Worm (Caenorhabditis elegans) whole organism, L4 larva: ENCODE data around the gene cec-3.
A peak's percentile ranks its signal among the peaks of the same experiment; 100 is the strongest.

Experiments used
- F44E2.7 ChIP-seq: fragments of 200-800 bp; sonication (Bioruptor generic); IDR thresholded peaks from 2 replicates; pipeline ENCODE4 v2.1.2; 2022; ENCODE audit warnings: missing genetic modification characterization, missing compliant biosample characterization
- T26A8.4 ChIP-seq: fragments of 200-800 bp; sonication (Bioruptor generic); IDR thresholded peaks from 2 replicates; pipeline ENCODE4 v1.3.6; 2022; ENCODE audit warnings: missing genetic modification characterization, missing compliant biosample characterization
- Y105C5A.15 ChIP-seq: fragments of 200-800 bp; sonication (Bioruptor generic); IDR thresholded peaks from 2 replicates; pipeline ENCODE4 v1.3.6; 2022; ENCODE audit warnings: missing genetic modification characterization, missing compliant biosample characterization
- Y75B8A.6 ChIP-seq: fragments of 200-800 bp; sonication (Bioruptor generic); IDR thresholded peaks from 2 replicates; pipeline ENCODE4 v1.3.6; 2022; ENCODE audit warnings: missing genetic modification reagents, missing genetic modification characterization, missing compliant biosample characterization
- ZK337.2 ChIP-seq: fragments of 200-800 bp; sonication (Bioruptor generic); IDR thresholded peaks from 2 replicates; pipeline ENCODE4 v1.3.6; 2022; ENCODE audit warnings: missing genetic modification reagents, missing genetic modification characterization, missing compliant biosample characterization
- ceh-20 ChIP-seq: fragments of 200-800 bp; sonication (Bioruptor generic); IDR thresholded peaks from 2 replicates; pipeline ENCODE4 v1.3.6; 2022; ENCODE audit warnings: missing genetic modification reagents, missing genetic modification characterization, missing compliant biosample characterization
- ceh-44 ChIP-seq: fragments of 200-800 bp; sonication (Bioruptor generic); IDR thresholded peaks from 2 replicates; pipeline ENCODE4 v1.3.6; 2022; ENCODE audit warnings: missing genetic modification reagents, missing genetic modification characterization, missing compliant biosample characterization
- cey-2 ChIP-seq: sonication (generic microtip); optimal IDR thresholded peaks from 3 replicates; lab custom pipeline; 2017; ENCODE audit warnings: missing genetic modification characterization, mild to moderate bottlenecking, missing compliant biosample characterization, antibody characterized with exemption, borderline replicate concordance; ENCODE audit not compliant: insufficient read depth
- ctbp-1 ChIP-seq: fragments of 200-800 bp; sonication (Bioruptor generic); IDR thresholded peaks from 2 replicates; pipeline ENCODE4 v1.3.6; 2022; ENCODE audit warnings: missing genetic modification reagents, missing genetic modification characterization, missing compliant biosample characterization
- daf-12 ChIP-seq: fragments of 150-350 bp; optimal IDR thresholded peaks from 2 replicates; lab custom pipeline; 2014; ENCODE audit warnings: missing biosample characterization, missing genetic modification reagents, missing genetic modification characterization
- daf-16 ChIP-seq, 3 experiments: sonication (generic microtip); optimal IDR thresholded peaks; 2 replicates each; lab custom pipeline; 2016 to 2017; ENCODE audit warnings: missing genetic modification characterization in 3 of 3, missing genetic modification reagents in 3 of 3, mild to moderate bottlenecking in 2 of 3, missing compliant biosample characterization in 2 of 3, missing biosample characterization in 1 of 3, moderate library complexity in 1 of 3
- dmd-6 ChIP-seq: fragments of 200-800 bp; sonication (Bioruptor generic); IDR thresholded peaks from 2 replicates; pipeline ENCODE4 v1.3.6; 2022; ENCODE audit warnings: missing genetic modification reagents, missing genetic modification characterization, missing compliant biosample characterization
- dmd-8 ChIP-seq: fragments of 200-800 bp; sonication (Bioruptor generic); IDR thresholded peaks from 2 replicates; pipeline ENCODE4 v1.3.6; 2022; ENCODE audit warnings: missing genetic modification characterization, missing compliant biosample characterization
- dmd-9 ChIP-seq: fragments of 200-800 bp; sonication (Bioruptor generic); IDR thresholded peaks from 2 replicates; pipeline ENCODE4 v1.3.6; 2022; ENCODE audit warnings: missing genetic modification reagents, missing genetic modification characterization, missing compliant biosample characterization
- dpl-1 ChIP-seq: fragments of 150-350 bp; optimal IDR thresholded peaks from 2 replicates; lab custom pipeline; 2014; ENCODE audit warnings: missing biosample characterization, missing genetic modification reagents, missing genetic modification characterization
- duxl-1 ChIP-seq: sonication (generic microtip); optimal IDR thresholded peaks from 2 replicates; lab custom pipeline; 2016; ENCODE audit warnings: mild to moderate bottlenecking, missing genetic modification characterization, moderate library complexity, missing compliant biosample characterization; ENCODE audit not compliant: poor library complexity
- dve-1 ChIP-seq: sonication (generic microtip); optimal IDR thresholded peaks from 2 replicates; lab custom pipeline; 2017; ENCODE audit warnings: antibody characterized with exemption, mild to moderate bottlenecking, missing genetic modification characterization, missing compliant biosample characterization; ENCODE audit not compliant: insufficient read depth
- egl-43 ChIP-seq: fragments of 200-800 bp; sonication (Bioruptor generic); IDR thresholded peaks from 2 replicates; pipeline ENCODE4 v1.3.6; 2022; ENCODE audit warnings: missing genetic modification reagents, missing genetic modification characterization, missing compliant biosample characterization
- gei-8 ChIP-seq: fragments of 200-800 bp; sonication (Bioruptor generic); optimal IDR thresholded peaks from 2 replicates; lab custom pipeline; 2018; ENCODE audit warnings: mild to moderate bottlenecking, missing genetic modification characterization, missing compliant biosample characterization
- hlh-11 ChIP-seq: fragments of 200-800 bp; sonication (Bioruptor generic); optimal IDR thresholded peaks from 2 replicates; lab custom pipeline; 2018; ENCODE audit warnings: mild to moderate bottlenecking, missing genetic modification characterization, missing compliant biosample characterization
- hlh-30 ChIP-seq: sonication (generic microtip); optimal IDR thresholded peaks from 2 replicates; lab custom pipeline; 2017; ENCODE audit warnings: antibody characterized with exemption, mild to moderate bottlenecking, missing genetic modification characterization, missing compliant biosample characterization; ENCODE audit not compliant: insufficient read depth
- lin-13 ChIP-seq: fragments of 150-350 bp; optimal IDR thresholded peaks from 2 replicates; lab custom pipeline; 2014; ENCODE audit warnings: missing biosample characterization, missing genetic modification reagents, missing genetic modification characterization
- lin-15B ChIP-seq: fragments of 150-350 bp; sonication (generic microtip); optimal IDR thresholded peaks from 3 replicates; lab custom pipeline; 2014; ENCODE audit warnings: missing biosample characterization, missing genetic modification characterization
- lin-39 ChIP-seq: fragments of 150-350 bp; optimal IDR thresholded peaks from 2 replicates; lab custom pipeline; 2014; ENCODE audit warnings: missing biosample characterization, missing genetic modification reagents, missing genetic modification characterization
- lsy-2 ChIP-seq, 2 experiments: fragments of 150-350 bp in 1 of 2; sonication (generic microtip) in 1 of 2; optimal IDR thresholded peaks; 2 replicates each; lab custom pipeline; 2014 to 2017; ENCODE audit warnings: missing biosample characterization in 2 of 2, missing genetic modification characterization in 2 of 2
- mdt-29 ChIP-seq: fragments of 200-800 bp; sonication (Bioruptor generic); IDR thresholded peaks from 2 replicates; pipeline ENCODE4 v1.3.6; 2022; ENCODE audit warnings: missing genetic modification reagents, missing genetic modification characterization, missing compliant biosample characterization
- nhr-102 ChIP-seq: sonication (generic microtip); optimal IDR thresholded peaks from 2 replicates; lab custom pipeline; 2016; ENCODE audit warnings: mild to moderate bottlenecking, missing genetic modification characterization, moderate library complexity, missing compliant biosample characterization
- nhr-11 ChIP-seq: fragments of 150-350 bp; optimal IDR thresholded peaks from 2 replicates; lab custom pipeline; 2014; ENCODE audit warnings: missing biosample characterization, missing genetic modification characterization
- nhr-28 ChIP-seq: fragments of 150-350 bp; optimal IDR thresholded peaks from 2 replicates; lab custom pipeline; 2014; ENCODE audit warnings: missing biosample characterization, missing genetic modification characterization
- nhr-41 ChIP-seq: fragments of 200-800 bp; sonication (Bioruptor generic); IDR thresholded peaks from 2 replicates; pipeline ENCODE4 v1.3.6; 2022; ENCODE audit warnings: missing genetic modification reagents, missing genetic modification characterization, missing compliant biosample characterization
- nhr-48 ChIP-seq: sonication (generic microtip); optimal IDR thresholded peaks from 2 replicates; lab custom pipeline; 2016; ENCODE audit warnings: mild to moderate bottlenecking, missing genetic modification characterization, missing compliant biosample characterization
- nhr-77 ChIP-seq: fragments of 150-350 bp; optimal IDR thresholded peaks from 2 replicates; lab custom pipeline; 2014; ENCODE audit warnings: missing biosample characterization, missing genetic modification characterization
- pqm-1 ChIP-seq: sonication (generic microtip); optimal IDR thresholded peaks from 2 replicates; lab custom pipeline; 2017; ENCODE audit warnings: missing biosample characterization, missing genetic modification characterization
- set-16 ChIP-seq: fragments of 200-800 bp; sonication (Bioruptor generic); IDR thresholded peaks from 2 replicates; pipeline ENCODE4 v1.3.6; 2022; ENCODE audit warnings: missing genetic modification reagents, missing genetic modification characterization, missing compliant biosample characterization
- skn-1 ChIP-seq: fragments of 150-350 bp; optimal IDR thresholded peaks from 2 replicates; lab custom pipeline; 2014; ENCODE audit warnings: missing biosample characterization, missing genetic modification characterization
- unc-39 ChIP-seq: sonication (generic microtip); optimal IDR thresholded peaks from 2 replicates; lab custom pipeline; 2017; ENCODE audit warnings: missing biosample characterization, missing genetic modification characterization
- zag-1 ChIP-seq: fragments of 150-350 bp; optimal IDR thresholded peaks from 2 replicates; lab custom pipeline; 2014; ENCODE audit warnings: missing biosample characterization, missing genetic modification characterization
- zfp-2 ChIP-seq: sonication (generic microtip); optimal IDR thresholded peaks from 2 replicates; lab custom pipeline; 2016; ENCODE audit warnings: mild to moderate bottlenecking, missing genetic modification characterization, missing compliant biosample characterization
- ztf-11 ChIP-seq: fragments of 150-350 bp; optimal IDR thresholded peaks from 2 replicates; lab custom pipeline; 2014; ENCODE audit warnings: missing biosample characterization, missing genetic modification characterization
- ztf-7 ChIP-seq: fragments of 150-350 bp; optimal IDR thresholded peaks from 2 replicates; lab custom pipeline; 2014; ENCODE audit warnings: missing biosample characterization, missing genetic modification characterization

Gene cec-3

DNA sequence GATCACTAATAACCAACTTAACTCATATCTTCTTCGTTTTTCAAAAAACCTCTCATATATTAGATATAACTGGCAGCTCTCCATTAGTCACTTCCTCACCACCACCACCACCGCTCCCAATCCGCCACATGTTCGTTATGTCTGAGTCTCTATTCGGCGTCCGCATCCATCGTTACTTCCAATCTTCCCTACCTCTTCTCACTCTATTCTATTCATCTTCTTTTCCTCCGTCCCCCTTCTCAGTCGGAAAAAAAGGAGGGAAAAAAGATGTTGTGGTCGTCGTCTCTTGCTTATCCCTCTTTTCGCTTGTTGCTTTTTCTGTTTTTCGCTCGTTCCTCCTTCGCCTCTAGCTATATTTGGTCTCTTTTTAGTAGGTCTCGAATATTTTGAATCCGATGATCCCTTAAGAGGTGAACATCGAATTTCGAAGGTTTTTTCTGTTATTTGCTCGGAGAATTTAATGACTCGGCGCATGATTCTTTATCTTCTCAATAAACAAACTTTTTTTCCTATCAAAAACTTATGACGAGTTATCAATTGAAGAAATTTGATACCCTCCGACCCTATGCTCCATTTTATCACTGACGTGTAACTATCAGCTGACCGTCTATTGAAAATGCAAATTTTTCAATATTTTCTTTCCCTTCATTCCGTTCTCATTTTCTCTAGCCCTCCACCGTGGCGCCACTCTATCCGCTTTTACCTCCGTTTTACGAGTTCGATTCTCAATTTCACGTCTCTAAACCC, 34.6 kb upstream of the cec-3 start (continued):
- TF ChIP-seq egl-43 (GFP tag; lab: Robert Waterston, UW) (peak; percentile 60), Y75B8A.6 (GFP tag; lab: Robert Waterston, UW) (no peak), set-16 (no peak), mdt-29 (GFP tag; lab: Robert Waterston, UW) (no peak), lin-13 (GFP tag; lab: Kevin White, UChicago) (no peak), T26A8.4 (GFP tag; lab: Robert Waterston, UW) (no peak; the same call in 1 of the 2 replicates), Y105C5A.15 (no peak), cey-2 (no peak)
- TF ChIP-seq, all 104 proteins: peak for 25

DNA sequence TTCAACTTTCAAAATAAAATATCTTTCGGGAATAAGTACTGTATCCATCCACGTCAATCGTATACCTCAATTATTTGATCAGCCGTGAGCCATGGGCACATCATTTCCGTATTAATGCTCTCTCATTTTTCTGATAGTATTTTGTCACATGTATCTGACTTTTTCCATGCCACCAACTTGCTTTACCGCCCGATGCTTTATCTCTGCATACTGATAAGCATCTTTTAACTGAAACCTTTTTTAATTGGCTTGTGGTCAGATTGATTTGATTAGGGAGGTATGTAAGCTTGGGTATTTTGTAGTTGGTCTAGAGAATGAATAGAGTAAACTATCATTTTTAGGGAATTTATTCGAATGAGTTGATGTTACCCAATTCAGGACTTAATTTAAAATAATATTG, 31.9 kb upstream of the cec-3 start:
- TF ChIP-seq cey-2 (no peak), gei-8 (GFP tag; lab: Kevin White, UChicago) (no peak), hlh-11 (tag; lab: Kevin White, UChicago) (peak; percentile 52), T26A8.4 (GFP tag; lab: Robert Waterston, UW) (no peak), zag-1 (tag; lab: Kevin White, UChicago) (no peak), ceh-20 (GFP tag; lab: Robert Waterston, UW) (no peak), dmd-9 (GFP tag; lab: Robert Waterston, UW) (no peak), lsy-2 (tag; optimal IDR thresholded peaks at IDR 0.05; lab: Kevin White, UChicago) (no peak), lin-15B (tag; lab: Kevin White, UChicago) (no peak), dmd-6 (GFP tag; lab: Robert Waterston, UW) (peak; percentile 28; the same call in 1 of the 2 replicates), ZK337.2 (GFP tag; lab: Robert Waterston, UW) (no peak), daf-12 (tag; lab: Kevin White, UChicago) (no peak), ceh-44 (GFP tag; lab: Robert Waterston, UW) (no peak), skn-1 (no peak), lin-39 (tag; lab: Kevin White, UChicago) (no peak), nhr-102 (tag; lab: Kevin White, UChicago) (no peak), dve-1 (tag; lab: Kevin White, UChicago) (peak; percentile 21), hlh-30 (tag; lab: Kevin White, UChicago) (peak; percentile 37), unc-39 (no peak), pqm-1 (tag; lab: Kevin White, UChicago) (peak; percentile 48), nhr-41 (no peak), dmd-8 (GFP tag; lab: Robert Waterston, UW) (no peak), ctbp-1 (GFP tag; lab: Robert Waterston, UW) (no peak)

DNA sequence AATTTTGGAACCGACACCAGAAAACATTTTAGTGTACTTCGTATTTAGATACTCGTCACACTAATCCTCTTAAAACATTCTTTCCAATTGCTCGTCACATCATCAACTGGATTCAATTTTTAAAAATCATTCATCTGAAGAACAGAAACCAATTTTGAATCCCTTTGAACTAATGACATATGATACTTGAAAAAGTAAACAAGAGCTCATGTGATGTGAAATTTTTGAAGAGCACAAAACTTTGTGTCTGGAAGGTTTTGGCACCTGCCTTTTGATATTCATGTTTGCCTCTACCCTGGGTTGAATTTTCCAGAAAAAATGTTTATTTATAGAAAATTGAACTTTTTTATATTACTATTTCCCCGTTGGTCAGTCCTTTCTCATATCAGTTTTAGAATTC, 31.4 kb upstream of the cec-3 start:
- no peak for TF ChIP-seq zfp-2 (tag; lab: Kevin White, UChicago)
- TF ChIP-seq nhr-11 (tag; lab: Kevin White, UChicago), result peak; percentile 44
- TF ChIP-seq nhr-48 (tag; lab: Kevin White, UChicago), result no peak
- no peak for TF ChIP-seq duxl-1 (tag; lab: Kevin White, UChicago)
- TF ChIP-seq dve-1 (tag; lab: Kevin White, UChicago), result peak; percentile 45
- peak in 1 of 2 experiments; percentile 17 for TF ChIP-seq lsy-2 (tag; optimal IDR thresholded peaks at IDR 0.05; lab: Kevin White, UChicago)
- TF ChIP-seq ztf-11 (tag; lab: Kevin White, UChicago), result no peak
- TF ChIP-seq daf-16 (GFP tag; optimal IDR thresholded peaks at IDR 0.05; lab: Kevin White, UChicago), result no peak
- TF ChIP-seq daf-16 (tag; optimal IDR thresholded peaks at IDR 0.05; lab: Kevin White, UChicago), result peak; percentile 25
- no peak for TF ChIP-seq F44E2.7 (GFP tag; lab: Robert Waterston, UW)
- peak; percentile 19 for TF ChIP-seq nhr-77 (tag; lab: Kevin White, UChicago)
- TF ChIP-seq hlh-30 (tag; lab: Kevin White, UChicago), result peak; percentile 54
- no peak for TF ChIP-seq dpl-1
- no peak for TF ChIP-seq cey-2
- peak; percentile 10 for TF ChIP-seq nhr-28 (tag; lab: Kevin White, UChicago)
- no peak for TF ChIP-seq ztf-7 (tag; lab: Kevin White, UChicago)
- TF ChIP-seq lin-13 (GFP tag; lab: Kevin White, UChicago), result no peak
- no peak for TF ChIP-seq ceh-44 (GFP tag; lab: Robert Waterston, UW)
